Worm (Caenorhabditis elegans): Measurements from ENCODE around the gene ZK1307.9.
A peak's percentile ranks its signal among the peaks of the same experiment; 100 is the strongest.

Gene ZK1307.9

ce11 chrII:9652919-9653318 is 3.6 kb downstream of the ZK1307.9 start, which contains the start of gene ZK1307.3:
TSS of gene ZK1307.3 (minus strand) at chrII:9653019.
- TF ChIP-seq ceh-16 (tag; optimal IDR thresholded peaks at IDR 0.05), result no peak
- no peak for TF ChIP-seq nhr-43 (tag; optimal IDR thresholded peaks at IDR 0.05; ENCODE audit: poor library complexity, severe bottlenecking)
- TF ChIP-seq zag-1 (tag; optimal IDR thresholded peaks at IDR 0.05), result no peak
- no peak for TF ChIP-seq nhr-67 (tag; optimal IDR thresholded peaks at IDR 0.05)
- no peak for TF ChIP-seq unc-62 (GFP tag; optimal IDR thresholded peaks at IDR 0.05)
- no peak for TF ChIP-seq mdl-1 (tag; optimal IDR thresholded peaks at IDR 0.05)
- TF ChIP-seq nhr-25 (tag; optimal IDR thresholded peaks at IDR 0.05), result no peak
- TF ChIP-seq ZK546.5 (tag; optimal IDR thresholded peaks at IDR 0.05), result no peak
- TF ChIP-seq hmg-11 (tag; optimal IDR thresholded peaks at IDR 0.05), result no peak
- TF ChIP-seq ama-1 (optimal IDR thresholded peaks at IDR 0.05), result no peak
- TF ChIP-seq R02D3.7 (tag; optimal IDR thresholded peaks at IDR 0.05), result no peak
- TF ChIP-seq nhr-77 (tag; optimal IDR thresholded peaks at IDR 0.05), result no peak
- TF ChIP-seq tbx-2 (tag; optimal IDR thresholded peaks at IDR 0.05), result no peak
- TF ChIP-seq unc-39 (tag; optimal IDR thresholded peaks at IDR 0.05), result no peak
- TF ChIP-seq jun-1 (tag; optimal IDR thresholded peaks at IDR 0.05), result no peak
- no peak for TF ChIP-seq lin-39 (tag; optimal IDR thresholded peaks at IDR 0.05)
- TF ChIP-seq nhr-28 (tag; optimal IDR thresholded peaks at IDR 0.05), result no peak
- no peak for TF ChIP-seq nfya-1 (tag; optimal IDR thresholded peaks at IDR 0.05; ENCODE audit: insufficient read depth)
- no peak for TF ChIP-seq egl-27 (tag; optimal IDR thresholded peaks at IDR 0.05)

- TF ChIP-seq nhr-28 (tag; optimal IDR thresholded peaks at IDR 0.05), result no peak
- TF ChIP-seq nhr-77 (tag; optimal IDR thresholded peaks at IDR 0.05), result no peak
- TF ChIP-seq nhr-12 (tag; optimal IDR thresholded peaks at IDR 0.05), result no peak
- no peak for TF ChIP-seq pqm-1 (tag; optimal IDR thresholded peaks at IDR 0.05)
- TF ChIP-seq unc-62 (GFP tag; optimal IDR thresholded peaks at IDR 0.05), result no peak
- TF ChIP-seq aly-2 (tag; optimal IDR thresholded peaks at IDR 0.05), result no peak
- no peak for TF ChIP-seq zag-1 (tag; optimal IDR thresholded peaks at IDR 0.05)
- TF ChIP-seq hmg-11 (tag; optimal IDR thresholded peaks at IDR 0.05), result no peak
- no peak for TF ChIP-seq egl-5 (tag; optimal IDR thresholded peaks at IDR 0.05)
- TF ChIP-seq nfya-1 (tag; optimal IDR thresholded peaks at IDR 0.05; ENCODE audit: insufficient read depth), result no peak
- TF ChIP-seq fos-1 (tag; optimal IDR thresholded peaks at IDR 0.05), result no peak
- TF ChIP-seq tbx-2 (tag; optimal IDR thresholded peaks at IDR 0.05), result no peak
- no peak for TF ChIP-seq ceh-9 (tag; optimal IDR thresholded peaks at IDR 0.05)
- TF ChIP-seq skn-1 (tag; optimal IDR thresholded peaks at IDR 0.05), result no peak
- TF ChIP-seq ama-1 (optimal IDR thresholded peaks at IDR 0.05), result no peak
- no peak for TF ChIP-seq lsy-12 (tag; optimal IDR thresholded peaks at IDR 0.05)
Observed at ce11 chrII:9653679-9654078, 4.4 kb downstream of the ZK1307.9 start, which contains the start of gene ZK1307.2. TSS of gene ZK1307.2 (minus strand) at chrII:9653952.

- TF ChIP-seq pqm-1 (tag; optimal IDR thresholded peaks at IDR 0.05), result peak; percentile 13
- TF ChIP-seq egl-27 (tag; optimal IDR thresholded peaks at IDR 0.05), result no peak
- TF ChIP-seq elt-2 (tag; optimal IDR thresholded peaks at IDR 0.05), result peak; percentile 17
Observed at ce11 chrII:9655530-9656139, 6.3 kb downstream of the ZK1307.9 start, which contains the start of gene ZK1307.1. TSS of gene ZK1307.1 (minus strand) at chrII:9655580.

ce11 chrII:9656210-9656755 is 7.0 kb downstream of the ZK1307.9 start, which contains the start of gene gstk-1:
TSS of gene gstk-1 (plus strand) at chrII:9656705.
- TF ChIP-seq elt-3 (tag; optimal IDR thresholded peaks at IDR 0.05), result no peak
- no peak for TF ChIP-seq ceh-28 (tag; optimal IDR thresholded peaks at IDR 0.05)
- no peak for TF ChIP-seq fkh-2 (tag; optimal IDR thresholded peaks at IDR 0.05)
- TF ChIP-seq pha-4 (tag; optimal IDR thresholded peaks at IDR 0.05), result peak; percentile 47
- no peak for TF ChIP-seq fkh-10 (GFP tag; optimal IDR thresholded peaks at IDR 0.05)
- TF ChIP-seq elt-2 (tag; optimal IDR thresholded peaks at IDR 0.05), result peak; percentile 87
- TF ChIP-seq nhr-43 (tag; optimal IDR thresholded peaks at IDR 0.05; ENCODE audit: poor library complexity, severe bottlenecking), result peak; percentile 41
- no peak for TF ChIP-seq egl-5 (tag; optimal IDR thresholded peaks at IDR 0.05)
- TF ChIP-seq ZK546.5 (tag; optimal IDR thresholded peaks at IDR 0.05), result no peak
- no peak for TF ChIP-seq daf-12 (tag; optimal IDR thresholded peaks at IDR 0.05)
- no peak for TF ChIP-seq mdl-1 (tag; optimal IDR thresholded peaks at IDR 0.05)
- TF ChIP-seq nhr-76 (tag; optimal IDR thresholded peaks at IDR 0.05), result no peak
- TF ChIP-seq ceh-82 (tag; optimal IDR thresholded peaks at IDR 0.05), result no peak
- no peak for TF ChIP-seq nhr-11 (tag; optimal IDR thresholded peaks at IDR 0.05)
- TF ChIP-seq nhr-25 (tag; optimal IDR thresholded peaks at IDR 0.05), result no peak
- TF ChIP-seq pqm-1 (tag; optimal IDR thresholded peaks at IDR 0.05), result peak; percentile 74
- TF ChIP-seq ztf-11 (tag; optimal IDR thresholded peaks at IDR 0.05), result no peak
- TF ChIP-seq lsy-12 (tag; optimal IDR thresholded peaks at IDR 0.05), result peak; percentile 11
- TF ChIP-seq nhr-67 (tag; optimal IDR thresholded peaks at IDR 0.05), result no peak
- TF ChIP-seq nhr-23 (tag; optimal IDR thresholded peaks at IDR 0.05), result peak; percentile 44
- no peak for TF ChIP-seq ama-1 (optimal IDR thresholded peaks at IDR 0.05)
